Worm (Caenorhabditis elegans): ENCODE measurements around the gene Y82E9BR.17.

Y82E9BR.17 gene

DNA sequence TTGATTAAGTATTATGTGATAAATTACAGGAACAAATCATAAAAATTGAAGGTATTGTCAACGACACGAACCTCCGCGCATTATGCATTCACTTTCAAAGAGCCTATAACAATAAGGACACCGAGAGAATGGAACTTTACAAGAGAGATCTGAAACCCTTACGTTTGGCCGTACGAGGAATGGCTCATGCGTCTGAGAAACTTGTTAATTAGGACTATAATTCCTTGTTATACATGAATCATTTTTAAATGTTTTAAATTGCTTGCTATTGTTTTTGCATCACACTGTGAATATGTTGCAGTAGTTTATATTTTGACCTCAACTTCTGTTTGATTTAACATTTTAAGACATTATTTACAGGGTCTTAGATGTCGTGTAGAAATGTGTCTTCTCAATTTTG, 52.5 kb downstream of the Y82E9BR.17 start, which contains the start of gene pals-18:
pals-18 (plus strand) TSS at position 301 of the 400 bp plus-strand sequence.
- TF ChIP-seq elt-3 (tag; optimal IDR thresholded peaks at IDR 0.05), result no peak
- no peak for TF ChIP-seq snpc-4 (tag; optimal IDR thresholded peaks at IDR 0.05)
- no peak for TF ChIP-seq nhr-12 (tag; optimal IDR thresholded peaks at IDR 0.05)
- no peak for TF ChIP-seq ceh-43 (GFP tag; optimal IDR thresholded peaks at IDR 0.05)
- TF ChIP-seq ceh-39 (tag; optimal IDR thresholded peaks at IDR 0.05), result no peak
- TF ChIP-seq drap-1 (GFP tag; optimal IDR thresholded peaks at IDR 0.05), result no peak
- TF ChIP-seq hlh-1 (tag; optimal IDR thresholded peaks at IDR 0.05), result no peak
- no peak for TF ChIP-seq cnd-1 (tag; optimal IDR thresholded peaks at IDR 0.05)
- no peak for TF ChIP-seq lsy-2 (tag; optimal IDR thresholded peaks at IDR 0.05)

DNA sequence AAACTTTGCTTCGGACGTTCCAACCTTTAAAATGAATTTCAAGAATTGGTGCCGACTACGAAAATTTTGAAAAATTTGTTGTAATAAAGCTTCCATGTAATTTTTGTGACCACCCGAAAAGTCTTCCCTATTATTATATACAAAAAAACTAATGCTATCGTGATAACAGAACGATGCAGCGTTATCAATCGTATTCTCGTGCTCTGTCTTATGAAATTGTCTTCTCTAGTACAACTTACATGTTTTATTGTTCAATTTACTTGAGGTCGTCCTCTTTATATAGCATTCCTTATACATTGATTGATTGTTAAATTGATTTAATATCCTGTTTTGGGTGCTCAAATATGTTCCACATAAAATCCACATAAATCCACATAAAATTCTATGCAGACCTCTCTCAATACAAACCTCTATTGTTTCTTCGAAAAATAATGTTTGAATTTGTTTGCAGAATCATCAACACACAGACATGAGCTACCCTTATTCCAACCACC, 54.0 kb downstream of the Y82E9BR.17 start, which contains the start of gene pals-19:
pals-19 (plus strand) TSS at position 444 of the 494 bp plus-strand sequence.
- TF ChIP-seq ham-2 (GFP tag; optimal IDR thresholded peaks at IDR 0.05), result no peak
- no peak for TF ChIP-seq hlh-1 (tag; optimal IDR thresholded peaks at IDR 0.05)
- no peak for TF ChIP-seq ztf-11 (tag; optimal IDR thresholded peaks at IDR 0.05)
- no peak for TF ChIP-seq nhr-237 (tag; optimal IDR thresholded peaks at IDR 0.05)
- no peak for TF ChIP-seq lsy-2 (tag; optimal IDR thresholded peaks at IDR 0.05)
- no peak for TF ChIP-seq mab-5 (tag; optimal IDR thresholded peaks at IDR 0.05)
- no peak for TF ChIP-seq nhr-12 (tag; optimal IDR thresholded peaks at IDR 0.05)
- TF ChIP-seq blmp-1 (tag; optimal IDR thresholded peaks at IDR 0.05), result no peak
- TF ChIP-seq bed-3 (GFP tag; optimal IDR thresholded peaks at IDR 0.05), result no peak
- TF ChIP-seq mls-2 (tag; optimal IDR thresholded peaks at IDR 0.05), result no peak
- no peak for TF ChIP-seq sem-2 (GFP tag; optimal IDR thresholded peaks at IDR 0.05)

- no peak for TF ChIP-seq pha-4 (tag; optimal IDR thresholded peaks at IDR 0.05)
- TF ChIP-seq lsy-2 (tag; optimal IDR thresholded peaks at IDR 0.05), result no peak
- TF ChIP-seq nhr-76 (tag; optimal IDR thresholded peaks at IDR 0.05), result no peak
- TF ChIP-seq sem-2 (GFP tag; optimal IDR thresholded peaks at IDR 0.05), result no peak
- no peak for TF ChIP-seq ceh-39 (tag; optimal IDR thresholded peaks at IDR 0.05)
- no peak for TF ChIP-seq nhr-237 (tag; optimal IDR thresholded peaks at IDR 0.05)
- TF ChIP-seq mab-5 (tag; optimal IDR thresholded peaks at IDR 0.05), result no peak
- TF ChIP-seq snpc-4 (tag; optimal IDR thresholded peaks at IDR 0.05), result no peak
- no peak for TF ChIP-seq sptf-1 (tag; optimal IDR thresholded peaks at IDR 0.05)
- TF ChIP-seq ceh-83 (GFP tag; optimal IDR thresholded peaks at IDR 0.05), result no peak
- no peak for TF ChIP-seq unc-39 (tag; optimal IDR thresholded peaks at IDR 0.05)
- TF ChIP-seq ceh-43 (GFP tag; optimal IDR thresholded peaks at IDR 0.05), result no peak
- no peak for TF ChIP-seq M03D4.4 (tag; optimal IDR thresholded peaks at IDR 0.05)
Observed at ce11 chrIII:1399670-1400069, 55.9 kb downstream of the Y82E9BR.17 start, which contains the start of gene pals-16. TSS of gene pals-16 (plus strand) at chrIII:1399970.

DNA sequence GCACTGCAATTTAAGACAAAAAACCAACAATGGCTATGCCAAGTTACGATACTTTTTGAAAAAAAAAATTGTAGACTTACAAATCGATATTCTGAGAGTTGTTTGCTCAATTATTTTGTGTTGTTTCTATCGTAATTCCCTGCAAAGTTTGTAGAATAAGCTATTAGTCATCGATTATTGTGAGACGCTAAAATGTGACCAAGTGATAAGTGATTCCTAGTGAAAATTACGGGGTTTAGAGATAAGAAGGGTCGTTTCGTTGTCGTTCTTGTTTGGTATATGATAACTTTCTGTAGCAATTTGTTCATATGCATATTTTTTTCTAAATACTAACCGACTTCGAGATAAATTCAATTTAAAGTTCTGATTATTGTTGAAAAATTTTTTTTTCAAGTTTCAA, 57.4 kb downstream of the Y82E9BR.17 start:
- TF ChIP-seq sptf-1 (tag; optimal IDR thresholded peaks at IDR 0.05) (no peak), bed-3 (GFP tag; optimal IDR thresholded peaks at IDR 0.05) (no peak), ham-2 (GFP tag; optimal IDR thresholded peaks at IDR 0.05) (no peak)
